Worm (Caenorhabditis elegans): ENCODE measurements around the gene F56A8.8.
"Not testable (repeated sequence)": the region's sequence is repeated elsewhere in the genome, so short reads cannot be mapped to it uniquely, and the experiment has no call there.

The F56A8.8 gene

DNA sequence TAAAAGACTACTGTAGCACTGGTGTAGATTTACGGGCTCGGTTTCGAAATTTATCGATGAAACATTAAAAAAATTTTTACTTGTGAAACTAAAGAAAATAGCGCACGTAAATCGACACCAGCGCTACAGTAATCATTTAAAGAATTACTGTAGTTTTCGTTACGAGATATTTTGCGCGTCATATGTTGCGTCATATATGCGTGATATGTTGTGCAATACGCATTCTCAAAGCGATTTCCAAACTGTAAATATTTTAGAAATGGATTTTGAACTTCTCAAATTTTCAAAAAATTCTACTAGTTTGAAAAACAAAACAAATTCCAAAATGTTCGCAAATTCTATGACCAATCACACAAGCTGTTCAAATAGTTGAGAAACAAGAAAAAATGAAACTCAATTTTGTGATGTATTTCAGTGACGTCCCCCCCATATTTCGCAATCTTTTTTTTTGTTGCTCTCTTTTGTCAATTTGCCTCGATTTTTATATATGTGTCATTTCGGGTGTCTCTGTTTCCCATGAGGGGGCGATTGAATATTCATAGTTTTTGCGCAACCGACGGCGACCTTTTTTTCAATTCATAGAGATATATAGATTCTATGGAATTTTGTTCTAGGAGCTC is 7.5 kb upstream of the F56A8.8 start:
- no peak for TF ChIP-seq vab-7 (GFP tag; IDR thresholded peaks at IDR 0.05)
- TF ChIP-seq aha-1 (tag) = peak; percentile 19
- no peak for TF ChIP-seq ztf-7 (tag; optimal IDR thresholded peaks at IDR 0.05)
- TF ChIP-seq nhr-77 (tag; optimal IDR thresholded peaks at IDR 0.05) = no peak
- no peak for TF ChIP-seq Y105C5A.15 (GFP tag; IDR thresholded peaks at IDR 0.05)
- TF ChIP-seq unc-62 (GFP tag; optimal IDR thresholded peaks at IDR 0.05 in 1 of 2) = peak in 1 of 2 experiments; percentile 73
- no peak for TF ChIP-seq unc-62 (tag; optimal IDR thresholded peaks at IDR 0.05)
- no peak for TF ChIP-seq ZK337.2 (GFP tag; IDR thresholded peaks at IDR 0.05)
- TF ChIP-seq Y5F2A.4 (GFP tag; optimal IDR thresholded peaks at IDR 0.05) = no peak
- TF ChIP-seq fkh-10 (GFP tag; optimal IDR thresholded peaks at IDR 0.05) = peak; percentile 26
- TF ChIP-seq daf-12 (tag; optimal IDR thresholded peaks at IDR 0.05) = no peak
- TF ChIP-seq daf-16 (GFP tag; optimal IDR thresholded peaks at IDR 0.05) = no peak
- TF ChIP-seq daf-16 (tag; optimal IDR thresholded peaks at IDR 0.05) = no peak
- no peak for TF ChIP-seq F49E8.2 (tag; optimal IDR thresholded peaks at IDR 0.05; ENCODE audit: borderline replicate concordance)

DNA sequence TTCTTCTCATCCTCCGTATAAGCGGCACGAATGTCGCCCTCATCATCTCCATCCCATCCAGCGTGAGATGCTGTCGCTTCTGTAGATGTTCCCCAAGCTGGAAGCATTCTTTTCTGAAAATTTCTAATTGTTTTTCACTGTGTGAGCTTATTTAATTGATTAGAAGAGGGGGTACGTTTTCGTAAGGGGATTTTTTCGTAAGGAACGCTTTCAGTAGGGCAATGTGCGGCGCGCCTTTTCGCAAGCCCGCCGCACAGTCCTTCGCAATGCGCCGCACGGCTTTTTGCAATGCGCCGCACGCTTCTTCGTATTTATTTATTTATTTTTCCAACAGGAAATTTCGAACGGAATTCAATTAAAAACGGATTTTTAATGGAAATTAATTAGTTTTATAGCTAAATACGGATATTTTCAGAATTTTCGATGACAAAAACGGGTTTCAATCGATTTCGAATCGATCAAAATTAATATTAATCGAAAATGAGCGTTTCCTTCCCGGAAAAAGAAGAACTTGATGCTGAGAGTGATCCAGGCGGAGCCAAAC is 7.5 kb downstream of the F56A8.8 start, which contains the start of gene set-25:
Gene set-25, minus strand, starts transcription at position 120 of the 544 bp plus-strand sequence.
- TF ChIP-seq lin-38 (GFP tag; IDR thresholded peaks at IDR 0.05) (peak; percentile 47), ctbp-1 (GFP tag; IDR thresholded peaks at IDR 0.05) (peak; percentile 36; the same call in 1 of the 2 replicates), hlh-11 (tag; optimal IDR thresholded peaks at IDR 0.05) (peak; percentile 13), egl-43 (GFP tag; IDR thresholded peaks at IDR 0.05) (0 out of 2 replicates have a peak, but pooled peaks have one; percentile 23), aha-1 (tag) (peak; percentile 27), hmg-1.1 (GFP tag; IDR thresholded peaks at IDR 0.05) (peak; percentile 65), pha-4 (GFP tag; IDR thresholded peaks at IDR 0.05) (peak; percentile 50; the same call in 1 of the 2 replicates), lin-29 (GFP tag; IDR thresholded peaks at IDR 0.05) (peak; percentile 17; the same call in 1 of the 2 replicates), unc-130 (GFP tag; optimal IDR thresholded peaks at IDR 0.05) (peak; percentile 13), mep-1 (tag; optimal IDR thresholded peaks at IDR 0.05) (peak; percentile 36)
- TF ChIP-seq pha-4 (tag; optimal IDR thresholded peaks at IDR 0.05) = not testable (repeated sequence)

ce11 chrIII:13296289-13296874 is 10.9 kb downstream of the F56A8.8 start, which contains the start of gene npp-18:
Gene npp-18 (plus strand): TSS chrIII:13296853.
- TF ChIP-seq T26A8.4 (GFP tag; IDR thresholded peaks at IDR 0.05) (peak; percentile 87), pha-4 (GFP tag; IDR thresholded peaks at IDR 0.05) (peak; percentile 77), lin-38 (GFP tag; IDR thresholded peaks at IDR 0.05) (peak; percentile 84), ztf-7 (tag; optimal IDR thresholded peaks at IDR 0.05) (peak; percentile 0), set-16 (GFP tag; IDR thresholded peaks at IDR 0.05) (peak; percentile 55; the same call in 1 of the 2 replicates), php-3 (GFP tag; IDR thresholded peaks at IDR 0.05) (peak; percentile 45; the same call in 1 of the 2 replicates), rbr-2 (tag; optimal IDR thresholded peaks at IDR 0.05) (peak; percentile 61), dpl-1 (GFP tag; optimal IDR thresholded peaks at IDR 0.05) (peak; percentile 89), lin-29 (GFP tag; IDR thresholded peaks at IDR 0.05) (peak; percentile 58; the same call in 1 of the 2 replicates), lsy-2 (tag; optimal IDR thresholded peaks at IDR 0.05) (peak in 1 of 2 experiments; percentile 86), tra-1 (GFP tag; IDR thresholded peaks at IDR 0.05) (peak; percentile 71; the same call in 1 of the 2 replicates), zfp-3 (GFP tag; conservative IDR thresholded peaks at IDR 0.05) (peak; percentile 70), F37D6.2 (tag; optimal IDR thresholded peaks at IDR 0.05) (peak; percentile 16), egl-43 (GFP tag; IDR thresholded peaks at IDR 0.05) (peak; percentile 76; the same call in 1 of the 2 replicates), ZK337.2 (GFP tag; IDR thresholded peaks at IDR 0.05) (0 out of 2 replicates have a peak, but pooled peaks have one; percentile 46), saeg-2 (GFP tag; IDR thresholded peaks at IDR 0.05) (peak; percentile 76; the same call in 1 of the 2 replicates), nhr-42 (GFP tag; IDR thresholded peaks at IDR 0.05) (0 out of 2 replicates have a peak, but pooled peaks have one; percentile 62), ceh-62 (tag; optimal IDR thresholded peaks at IDR 0.05) (peak; percentile 12), lim-7 (GFP tag; IDR thresholded peaks at IDR 0.05) (peak; percentile 62; the same call in 1 of the 2 replicates), dve-1 (tag; optimal IDR thresholded peaks at IDR 0.05; ENCODE audit: insufficient read depth) (peak; percentile 56), F10B5.3 (tag; optimal IDR thresholded peaks at IDR 0.05) (peak; percentile 43), hlh-11 (tag; optimal IDR thresholded peaks at IDR 0.05) (peak; percentile 4), vab-7 (GFP tag; IDR thresholded peaks at IDR 0.05) (peak; percentile 67), daf-16 (tag; optimal IDR thresholded peaks at IDR 0.05) (peak; percentile 2), mes-2 (tag; optimal IDR thresholded peaks at IDR 0.05; ENCODE audit: poor library complexity, severe bottlenecking) (peak; percentile 81), D1046.2 (GFP tag; IDR thresholded peaks at IDR 0.05) (peak; percentile 77; the same call in 1 of the 2 replicates), hmg-1.1 (GFP tag; IDR thresholded peaks at IDR 0.05) (peak; percentile 86), Y48G9A.11 (GFP tag; IDR thresholded peaks at IDR 0.05) (peak; percentile 55; the same call in 1 of the 2 replicates)
- TF ChIP-seq pha-4 (tag; optimal IDR thresholded peaks at IDR 0.05); daf-16 (GFP tag; optimal IDR thresholded peaks at IDR 0.05): not testable (repeated sequence)

All from whole organism, L4 larva.